Worm (Caenorhabditis elegans) whole organism, early embryonic: ENCODE data around the gene srj-29.

Experiments
- B0310.2 ChIP-seq: sonication (generic microtip); optimal IDR thresholded peaks from 2 replicates; lab custom pipeline; 2016; ENCODE audit warnings: mild to moderate bottlenecking, missing genetic modification characterization, missing compliant biosample characterization
- F13C5.2 ChIP-seq: sonication (generic microtip); optimal IDR thresholded peaks from 2 replicates; lab custom pipeline; 2017; ENCODE audit warnings: mild to moderate bottlenecking, missing genetic modification characterization, inconsistent platforms, missing compliant biosample characterization
- aly-1 ChIP-seq: sonication (generic microtip); optimal IDR thresholded peaks from 2 replicates; lab custom pipeline; 2016; ENCODE audit warnings: missing genetic modification characterization, missing compliant biosample characterization
- ama-1 ChIP-seq: fragments of 150-350 bp; optimal IDR thresholded peaks from 2 replicates; lab custom pipeline; 2014
- ceh-13 ChIP-seq: fragments of 200-800 bp; sonication (Bioruptor generic); optimal IDR thresholded peaks from 2 replicates; lab custom pipeline; 2018; ENCODE audit warnings: mild to moderate bottlenecking, missing genetic modification characterization, missing compliant biosample characterization
- ceh-36 ChIP-seq: sonication (generic microtip); optimal IDR thresholded peaks from 2 replicates; lab custom pipeline; 2016; ENCODE audit warnings: missing genetic modification characterization, inconsistent platforms, missing compliant biosample characterization
- ets-7 ChIP-seq: sonication (generic microtip); optimal IDR thresholded peaks from 2 replicates; lab custom pipeline; 2016; ENCODE audit warnings: missing genotype, missing genetic modification characterization, missing compliant biosample characterization
- flt-1 ChIP-seq: fragments of 200-800 bp; sonication (Bioruptor generic); IDR thresholded peaks from 2 replicates; pipeline ENCODE4 v1.3.6; 2022; ENCODE audit warnings: missing genetic modification characterization, missing compliant biosample characterization
- hmbx-1 ChIP-seq: sonication (generic microtip); optimal IDR thresholded peaks from 2 replicates; lab custom pipeline; 2016; ENCODE audit warnings: mild to moderate bottlenecking, missing genetic modification characterization, missing compliant biosample characterization
- hmg-4 ChIP-seq: fragments of 200-800 bp; sonication (Bioruptor generic); optimal IDR thresholded peaks from 2 replicates; lab custom pipeline; 2018; ENCODE audit warnings: mild to moderate bottlenecking, missing genetic modification characterization, missing compliant biosample characterization
- hnd-1 ChIP-seq: sonication (generic microtip); optimal IDR thresholded peaks from 2 replicates; lab custom pipeline; 2016; ENCODE audit warnings: missing genetic modification characterization, missing compliant biosample characterization
- pes-1 ChIP-seq: fragments of 200-800 bp; sonication (Bioruptor generic); IDR thresholded peaks from 2 replicates; pipeline ENCODE4 v1.3.6; 2022; ENCODE audit warnings: missing genetic modification reagents, missing genetic modification characterization, missing compliant biosample characterization
- scrt-1 ChIP-seq: fragments of 200-800 bp; sonication (Bioruptor generic); IDR thresholded peaks from 2 replicates; pipeline ENCODE4 v1.3.6; 2022; ENCODE audit warnings: missing genetic modification characterization, missing compliant biosample characterization
- sea-1 ChIP-seq: fragments of 200-800 bp; sonication (Bioruptor generic); conservative IDR thresholded peaks from 2 replicates; pipeline ENCODE4 v1.3.6; 2022; ENCODE audit warnings: missing genetic modification characterization, missing compliant biosample characterization
- tbx-11 ChIP-seq: fragments of 200-800 bp; sonication (Bioruptor generic); IDR thresholded peaks from 2 replicates; pipeline ENCODE4 v1.3.6; 2022; ENCODE audit warnings: missing genetic modification characterization, missing compliant biosample characterization
- tbx-37 ChIP-seq: fragments of 200-800 bp; sonication (Bioruptor generic); conservative IDR thresholded peaks from 2 replicates; pipeline ENCODE4 v1.3.6; 2022; ENCODE audit warnings: missing genetic modification reagents, missing genetic modification characterization, missing compliant biosample characterization
- tra-4 ChIP-seq: sonication (generic microtip); optimal IDR thresholded peaks from 2 replicates; lab custom pipeline; 2017; ENCODE audit warnings: missing genetic modification characterization, missing compliant biosample characterization

srj-29 gene

DNA sequence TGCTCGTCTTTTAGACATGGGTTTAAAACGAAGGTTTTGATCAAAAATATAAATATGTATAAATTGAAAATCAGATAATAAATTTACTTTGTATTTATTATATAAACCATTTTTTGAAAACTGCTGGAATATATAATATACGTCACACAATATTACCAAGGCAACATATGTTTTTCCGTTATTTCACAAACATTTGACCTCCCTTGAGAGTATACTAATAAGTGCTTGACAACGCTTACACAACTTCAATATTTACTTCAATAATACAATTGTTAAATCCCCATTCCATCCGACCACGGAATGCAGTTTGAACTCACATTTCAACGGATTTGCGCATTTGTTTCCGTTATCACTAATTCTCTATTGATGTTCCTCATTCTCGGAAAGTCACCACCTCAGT lies 28.0 kb upstream of the srj-29 start, which contains the start of gene str-198:
str-198 (plus strand) TSS at position 301 of the 400 bp plus-strand sequence.
- no peak for TF ChIP-seq ceh-13 (GFP tag; lab: Kevin White, UChicago)
- no peak for TF ChIP-seq ama-1 (lab: Kevin White, UChicago)
- TF ChIP-seq hmg-4 (GFP tag; lab: Kevin White, UChicago), result no peak
- TF ChIP-seq B0310.2 (tag; lab: Kevin White, UChicago), result no peak
- TF ChIP-seq ets-7 (tag; lab: Kevin White, UChicago), result no peak
- TF ChIP-seq hnd-1, result no peak
- no peak for TF ChIP-seq F13C5.2 (tag; lab: Kevin White, UChicago)
- no peak for TF ChIP-seq tbx-37 (GFP tag; lab: Robert Waterston, UW)
- no peak for TF ChIP-seq hmbx-1 (tag; lab: Kevin White, UChicago)
- no peak for TF ChIP-seq tra-4 (tag; lab: Kevin White, UChicago)
- no peak for TF ChIP-seq flt-1
- TF ChIP-seq tbx-11 (GFP tag; lab: Robert Waterston, UW), result no peak
- TF ChIP-seq sea-1 (GFP tag; lab: Robert Waterston, UW), result no peak
- no peak for TF ChIP-seq scrt-1 (GFP tag; lab: Robert Waterston, UW)
- TF ChIP-seq aly-1, result no peak

DNA sequence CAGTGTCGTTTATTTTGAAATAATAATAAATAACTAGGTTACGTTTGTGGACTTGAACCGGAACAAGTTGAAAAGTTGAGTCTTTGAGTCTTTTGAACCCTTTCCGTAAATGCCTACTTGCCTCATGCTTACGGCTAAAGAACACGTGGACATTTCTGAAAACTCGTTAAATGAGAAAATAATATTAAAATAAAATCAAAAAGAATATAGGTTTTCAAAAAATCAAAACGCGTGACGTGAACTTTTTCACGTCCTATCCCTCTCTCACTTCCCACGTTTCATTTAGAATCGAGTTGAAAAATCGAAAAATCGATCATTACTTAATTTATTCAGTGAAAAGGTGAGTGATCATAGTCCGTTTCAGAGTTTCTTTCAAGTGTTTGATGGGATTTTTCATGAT lies 26.3 kb upstream of the srj-29 start, which contains the start of gene best-12:
best-12 (plus strand) TSS at position 301 of the 400 bp plus-strand sequence.
- TF ChIP-seq flt-1 (no peak), tra-4 (tag; lab: Kevin White, UChicago) (no peak), scrt-1 (GFP tag; lab: Robert Waterston, UW) (no peak), ets-7 (tag; lab: Kevin White, UChicago) (no peak), sea-1 (GFP tag; lab: Robert Waterston, UW) (no peak)

DNA sequence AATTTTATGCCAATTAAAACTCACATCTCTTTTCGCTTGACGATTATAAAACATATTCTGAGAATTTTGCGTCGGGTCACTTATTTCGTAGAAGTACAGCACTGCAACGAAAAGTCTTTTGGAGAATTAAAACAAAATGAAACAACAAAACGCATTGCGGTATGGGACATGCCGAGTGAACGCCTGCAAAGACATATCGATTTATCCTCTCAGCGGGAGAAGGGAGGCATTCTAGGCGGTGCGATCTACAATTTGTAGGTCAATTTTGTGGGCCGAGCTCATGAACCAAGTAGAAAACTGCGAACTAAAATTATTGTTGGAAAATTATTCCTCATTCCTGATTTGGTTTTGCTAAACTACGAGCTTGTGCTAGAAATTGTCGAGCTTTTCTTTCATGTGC lies 22.1 kb upstream of the srj-29 start, which contains the start of gene F14H3.3:
F14H3.3 (minus strand) TSS at position 101 of the 400 bp plus-strand sequence.
- TF ChIP-seq F13C5.2 (tag; lab: Kevin White, UChicago) (no peak), scrt-1 (GFP tag; lab: Robert Waterston, UW) (no peak), hmbx-1 (tag; lab: Kevin White, UChicago) (no peak), tbx-11 (GFP tag; lab: Robert Waterston, UW) (no peak), hnd-1 (no peak), B0310.2 (tag; lab: Kevin White, UChicago) (no peak), tra-4 (tag; lab: Kevin White, UChicago) (no peak), tbx-37 (GFP tag; lab: Robert Waterston, UW) (no peak), pes-1 (GFP tag; lab: Robert Waterston, UW) (no peak), ceh-13 (GFP tag; lab: Kevin White, UChicago) (no peak), hmg-4 (GFP tag; lab: Kevin White, UChicago) (no peak), aly-1 (no peak), ama-1 (lab: Kevin White, UChicago) (no peak), flt-1 (no peak), sea-1 (GFP tag; lab: Robert Waterston, UW) (no peak)

DNA sequence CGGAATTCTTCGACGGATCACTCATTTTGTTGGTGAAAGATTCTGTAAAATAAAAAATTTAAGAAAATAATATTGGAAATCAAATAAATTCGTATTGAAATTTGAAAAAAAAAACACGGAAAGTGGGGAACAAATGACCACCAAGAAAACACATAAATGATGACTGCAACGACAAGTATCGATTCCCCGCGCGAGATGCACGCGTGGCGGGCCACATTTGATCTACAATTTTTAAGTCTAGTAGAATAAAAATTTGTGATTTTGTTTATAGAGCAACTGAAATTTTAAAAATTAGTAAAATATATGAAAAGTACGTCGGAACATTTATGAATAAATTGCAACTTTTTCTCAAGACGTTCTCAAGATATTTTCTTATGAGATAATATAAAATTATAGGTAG lies 20.4 kb upstream of the srj-29 start, which contains the start of gene F14H3.4:
F14H3.4 (minus strand) TSS at position 42 of the 400 bp plus-strand sequence.
- no peak for TF ChIP-seq ceh-36 (tag; lab: Kevin White, UChicago)
- no peak for TF ChIP-seq tra-4 (tag; lab: Kevin White, UChicago)
- TF ChIP-seq tbx-11 (GFP tag; lab: Robert Waterston, UW), result no peak
- no peak for TF ChIP-seq sea-1 (GFP tag; lab: Robert Waterston, UW)
- no peak for TF ChIP-seq F13C5.2 (tag; lab: Kevin White, UChicago)
- no peak for TF ChIP-seq ama-1 (lab: Kevin White, UChicago)
- no peak for TF ChIP-seq aly-1
- TF ChIP-seq pes-1 (GFP tag; lab: Robert Waterston, UW), result no peak
- TF ChIP-seq B0310.2 (tag; lab: Kevin White, UChicago), result no peak
- no peak for TF ChIP-seq scrt-1 (GFP tag; lab: Robert Waterston, UW)

DNA sequence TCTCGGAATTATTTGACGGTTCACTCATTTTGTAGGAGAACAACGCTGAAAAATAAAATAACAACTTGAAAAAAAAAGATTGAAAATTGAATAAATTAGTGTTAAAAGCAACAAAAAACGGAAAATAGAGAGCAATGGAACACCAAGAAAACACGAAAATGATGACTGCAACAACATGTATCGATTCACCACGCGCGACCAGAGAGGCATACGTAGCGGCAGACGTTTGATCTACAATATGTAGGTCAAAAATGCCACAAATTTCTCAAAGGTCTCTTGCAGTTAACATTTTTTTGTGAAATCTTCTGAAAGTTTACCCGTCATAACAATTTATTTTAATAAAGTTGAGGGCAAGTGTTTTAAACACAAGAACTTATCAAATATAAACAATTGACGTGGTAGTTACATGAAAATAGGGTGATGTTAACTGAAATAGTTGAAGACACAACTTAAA lies 18.4 kb upstream of the srj-29 start, which contains the start of gene F14H3.5:
F14H3.5 (minus strand) TSS at position 51 of the 454 bp plus-strand sequence.
- TF ChIP-seq ceh-36 (tag; lab: Kevin White, UChicago), result no peak
- TF ChIP-seq pes-1 (GFP tag; lab: Robert Waterston, UW), result no peak
- no peak for TF ChIP-seq hmg-4 (GFP tag; lab: Kevin White, UChicago)
- no peak for TF ChIP-seq tbx-37 (GFP tag; lab: Robert Waterston, UW)
- TF ChIP-seq ets-7 (tag; lab: Kevin White, UChicago), result no peak
- no peak for TF ChIP-seq aly-1
- no peak for TF ChIP-seq sea-1 (GFP tag; lab: Robert Waterston, UW)
- TF ChIP-seq hnd-1, result no peak
- TF ChIP-seq F13C5.2 (tag; lab: Kevin White, UChicago), result no peak

DNA sequence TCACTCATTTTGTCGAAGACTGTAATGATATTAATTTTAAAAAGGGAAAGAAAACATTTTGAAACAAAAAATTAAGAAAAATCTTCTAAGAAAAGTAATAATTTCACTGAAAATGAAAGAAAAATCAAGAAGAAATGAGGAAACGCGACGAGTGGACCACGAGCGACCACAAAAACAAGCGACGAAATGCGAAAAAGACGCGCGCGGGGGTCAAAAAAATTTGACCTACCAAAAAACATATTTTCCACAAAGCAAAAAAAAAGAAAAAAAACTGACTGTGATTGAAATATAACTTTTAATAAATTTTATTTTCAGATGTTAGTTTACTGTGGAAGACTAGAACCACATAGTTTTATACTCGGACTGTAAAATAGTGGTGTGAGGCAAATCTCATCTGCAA lies 16.6 kb upstream of the srj-29 start, which contains the start of gene F14H3.6:
F14H3.6 (minus strand) TSS at position 22 of the 400 bp plus-strand sequence.
- TF ChIP-seq flt-1, result no peak
- TF ChIP-seq scrt-1 (GFP tag; lab: Robert Waterston, UW), result no peak

DNA sequence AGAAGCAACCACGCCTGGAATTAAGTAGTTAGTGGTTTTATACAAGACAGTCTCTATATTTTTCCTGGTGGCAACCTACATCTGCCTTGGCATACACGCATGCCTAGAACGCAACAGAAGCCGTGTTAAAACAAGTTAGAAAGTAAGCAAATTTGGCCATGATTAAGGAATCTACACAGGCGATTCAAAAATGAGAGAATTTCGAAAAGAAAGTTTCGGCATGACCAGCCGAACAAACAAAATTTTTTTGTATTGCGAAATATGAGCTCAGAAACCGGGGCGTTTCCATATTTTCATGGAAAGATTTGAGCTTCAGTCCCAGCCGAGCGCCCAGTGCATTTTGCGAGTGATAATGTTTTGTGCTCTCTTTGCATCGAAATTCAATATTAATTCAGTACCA lies 15.3 kb upstream of the srj-29 start, which contains the start of gene F14H3.15:
F14H3.15 (minus strand) TSS at position 101 of the 400 bp plus-strand sequence.
- no peak for TF ChIP-seq pes-1 (GFP tag; lab: Robert Waterston, UW)
- TF ChIP-seq hmg-4 (GFP tag; lab: Kevin White, UChicago), result no peak
- no peak for TF ChIP-seq F13C5.2 (tag; lab: Kevin White, UChicago)
- TF ChIP-seq hnd-1, result no peak
- no peak for TF ChIP-seq sea-1 (GFP tag; lab: Robert Waterston, UW)

DNA sequence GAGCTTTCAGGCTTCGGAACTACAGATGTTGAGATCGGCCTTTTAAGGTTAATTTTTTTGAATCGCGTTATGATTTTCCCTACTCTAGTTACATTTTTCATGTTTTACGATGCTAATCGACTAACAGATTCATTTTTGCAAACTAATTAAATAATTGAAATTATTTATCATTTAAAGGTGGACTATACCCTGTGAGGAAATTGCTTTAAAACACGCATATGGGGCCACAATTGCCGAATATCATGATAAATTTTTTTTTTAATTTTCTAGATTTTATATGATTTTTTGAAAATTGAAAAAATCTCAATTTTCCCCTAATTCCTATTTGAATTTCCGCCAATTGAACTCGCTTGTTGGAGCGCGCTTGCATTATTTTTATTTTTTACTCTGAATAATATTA lies 13.5 kb upstream of the srj-29 start, which contains the start of gene fbxa-100:
fbxa-100 (minus strand) TSS at position 101 of the 400 bp plus-strand sequence.
- TF ChIP-seq B0310.2 (tag; lab: Kevin White, UChicago) (no peak), hmg-4 (GFP tag; lab: Kevin White, UChicago) (no peak), aly-1 (no peak), tra-4 (tag; lab: Kevin White, UChicago) (no peak), ama-1 (lab: Kevin White, UChicago) (no peak), scrt-1 (GFP tag; lab: Robert Waterston, UW) (no peak), flt-1 (no peak), tbx-11 (GFP tag; lab: Robert Waterston, UW) (no peak), ceh-36 (tag; lab: Kevin White, UChicago) (no peak)
